Worm (Caenorhabditis elegans): Measurements from ENCODE around the gene glf-1.

DNA sequence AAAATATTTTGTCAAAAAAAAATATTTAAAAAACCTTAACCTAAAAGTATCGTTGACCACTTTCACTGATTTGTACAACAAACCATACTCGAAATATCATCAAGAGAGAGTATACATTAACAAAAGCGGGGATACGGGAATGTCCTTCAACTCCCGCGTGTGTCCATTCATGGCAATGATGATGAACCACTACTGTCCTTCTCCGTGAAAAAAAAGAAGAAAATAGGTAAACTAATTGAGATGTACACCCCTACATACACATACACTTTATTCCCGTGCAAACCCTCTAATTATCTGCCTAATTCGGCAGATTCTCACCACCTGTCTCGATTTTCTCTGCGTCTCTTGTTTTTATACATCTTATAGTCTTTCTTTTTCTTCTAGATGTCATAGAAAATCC is 41.0 kb downstream of the glf-1 start:
- TF ChIP-seq T22C8.4 (GFP tag; IDR thresholded peaks at IDR 0.05) (no peak), cog-1 (tag; optimal IDR thresholded peaks at IDR 0.05) (peak; percentile 20), ref-1 (GFP tag; conservative IDR thresholded peaks at IDR 0.05) (no peak), tab-1 (GFP tag; IDR thresholded peaks at IDR 0.05) (no peak), flt-1 (GFP tag; IDR thresholded peaks at IDR 0.05) (no peak), ztf-23 (GFP tag; IDR thresholded peaks at IDR 0.05) (no peak), klf-2 (GFP tag; conservative IDR thresholded peaks at IDR 0.05) (no peak), med-1 (GFP tag; optimal IDR thresholded peaks at IDR 0.05; ENCODE audit: insufficient read depth) (no peak), ztf-29 (GFP tag; IDR thresholded peaks at IDR 0.05) (no peak)

Data from whole organism, midembryonic.